Fruit fly (Drosophila melanogaster): ENCODE results near the gene mRpS35.

DNA sequence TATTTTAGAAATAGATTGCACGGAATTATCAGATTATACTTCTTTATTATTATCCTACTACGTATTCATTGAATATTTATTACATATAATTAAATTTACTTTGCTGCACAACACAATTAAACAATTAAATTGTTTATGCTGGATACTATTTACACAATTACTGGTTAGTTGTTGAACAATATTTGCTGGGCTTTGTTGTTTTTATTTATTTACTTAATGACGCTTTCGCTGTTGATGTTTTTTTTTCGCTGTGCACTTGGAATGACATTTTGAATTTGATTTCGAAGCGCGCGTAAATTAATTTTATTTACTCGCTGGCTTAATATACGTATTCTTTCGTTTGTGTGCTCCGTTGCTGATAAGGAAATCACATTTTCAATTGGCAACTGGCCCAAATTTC lies 39.6 kb downstream of the mRpS35 start:
- TF ChIP-seq gl (tag; optimal IDR thresholded peaks at IDR 0.05) (no peak), Pif1B (GFP tag; optimal IDR thresholded peaks at IDR 0.05) (no peak), Ets98B (GFP tag; IDR thresholded peaks at IDR 0.05) (no peak), CG4496 (GFP tag; IDR thresholded peaks at IDR 0.05) (no peak), CG13204 (GFP tag; optimal IDR thresholded peaks at IDR 0.05) (no peak), EcR (GFP tag; optimal IDR thresholded peaks at IDR 0.05) (no peak), CG34367 (tag; optimal IDR thresholded peaks at IDR 0.05) (no peak)

All from whole organism, pupa.